Fruit fly (Drosophila melanogaster): ENCODE measurements around the gene Alp12.

The Alp12 gene

dm6 chr2L:19452535-19453317 lies 28.9 kb downstream of the Alp12 start:
- TF ChIP-seq dysf (GFP tag; IDR thresholded peaks at IDR 0.05) (peak; percentile 54; the same call in 2 of the 3 replicates), gem (tag; optimal IDR thresholded peaks at IDR 0.05) (peak; percentile 44), Rfx (GFP tag; IDR thresholded peaks at IDR 0.05) (peak; percentile 49), sisA (GFP tag; IDR thresholded peaks at IDR 0.05) (peak; percentile 56), amos (GFP tag; IDR thresholded peaks at IDR 0.05; ENCODE audit: partially characterized antibody) (peak; percentile 7; the same call in 1 of the 2 replicates), ind (GFP tag; optimal IDR thresholded peaks at IDR 0.05) (peak; percentile 28), Dp (GFP tag; optimal IDR thresholded peaks at IDR 0.05) (peak; percentile 57), Poxn (GFP tag; IDR thresholded peaks at IDR 0.05) (no peak), hb (GFP tag; IDR thresholded peaks at IDR 0.05; ENCODE audit: partially characterized antibody) (0 out of 3 replicates have a peak, but pooled peaks have one; percentile 29), CHES-1-like (GFP tag; optimal IDR thresholded peaks at IDR 0.05) (peak; percentile 16), Drgx (GFP tag; IDR thresholded peaks at IDR 0.05) (peak; percentile 60), mam (GFP tag; optimal IDR thresholded peaks at IDR 0.05) (peak; percentile 36), pnt (GFP tag; optimal IDR thresholded peaks at IDR 0.05) (no peak), Adf1 (GFP tag; IDR thresholded peaks at IDR 0.05) (peak; percentile 66; the same call in 1 of the 2 replicates), ewg (GFP tag; optimal IDR thresholded peaks at IDR 0.05) (peak; percentile 87), CTCF (GFP tag; optimal IDR thresholded peaks at IDR 0.05) (peak; percentile 26), jumu (GFP tag; optimal IDR thresholded peaks at IDR 0.05) (peak; percentile 35), dm (GFP tag; optimal IDR thresholded peaks at IDR 0.05) (peak; percentile 1), bbx (GFP tag; IDR thresholded peaks at IDR 0.05; ENCODE audit: partially characterized antibody) (peak; percentile 45; the same call in 1 of the 2 replicates), Chrac-16 (GFP tag; optimal IDR thresholded peaks at IDR 0.05) (peak; percentile 10), sob (GFP tag; IDR thresholded peaks at IDR 0.05) (0 out of 2 replicates have a peak, but pooled peaks have one; percentile 29), MBD-R2 (GFP tag; IDR thresholded peaks at IDR 0.05) (peak; percentile 63), grau (tag; optimal IDR thresholded peaks at IDR 0.05) (peak; percentile 82), Meics (GFP tag; optimal IDR thresholded peaks at IDR 0.05) (peak; percentile 23), Ada2b (GFP tag; IDR thresholded peaks at IDR 0.05) (0 out of 2 replicates have a peak, but pooled peaks have one; percentile 13), cwo (GFP tag; optimal IDR thresholded peaks at IDR 0.05) (no peak), odd (GFP tag; optimal IDR thresholded peaks at IDR 0.05) (peak; percentile 7), knrl (GFP tag; IDR thresholded peaks at IDR 0.05; ENCODE audit: partially characterized antibody) (peak; percentile 17; the same call in 1 of the 3 replicates), CG18599 (GFP tag; optimal IDR thresholded peaks at IDR 0.05) (peak; percentile 32), Atf6 (GFP tag; IDR thresholded peaks at IDR 0.05) (peak; percentile 49; the same call in 1 of the 2 replicates), CG32772 (GFP tag; IDR thresholded peaks at IDR 0.05) (peak; percentile 36; the same call in 1 of the 2 replicates), slbo (GFP tag; IDR thresholded peaks at IDR 0.05) (peak; percentile 60), row (GFP tag; IDR thresholded peaks at IDR 0.05) (peak; percentile 73), CoRest (tag; optimal IDR thresholded peaks at IDR 0.05) (peak; percentile 1), pan (optimal IDR thresholded peaks at IDR 0.05) (no peak), pan (GFP tag; optimal IDR thresholded peaks at IDR 0.05 in 1 of 2, IDR thresholded peaks at IDR 0.05 in 1 of 2) (peak in 1 of 2 experiments; percentile 26), vvl (GFP tag; IDR thresholded peaks at IDR 0.05) (0 out of 2 replicates have a peak, but pooled peaks have one; percentile 30), her (GFP tag; optimal IDR thresholded peaks at IDR 0.05) (peak; percentile 0), Ssrp (tag; optimal IDR thresholded peaks at IDR 0.05) (peak; percentile 10), ci (GFP tag; IDR thresholded peaks at IDR 0.05) (no peak), Camta (GFP tag; optimal IDR thresholded peaks at IDR 0.05) (no peak), az2 (GFP tag; optimal IDR thresholded peaks at IDR 0.05) (peak; percentile 22), Trl (optimal IDR thresholded peaks at IDR 0.05) (no peak), Trl (GFP tag; optimal IDR thresholded peaks at IDR 0.05) (peak; percentile 23), phol (tag; optimal IDR thresholded peaks at IDR 0.05) (peak; percentile 78), cg (GFP tag; optimal IDR thresholded peaks at IDR 0.05) (peak; percentile 85), Six4 (GFP tag; optimal IDR thresholded peaks at IDR 0.05) (peak; percentile 27), CG10267 (tag; optimal IDR thresholded peaks at IDR 0.05) (no peak), CG31441 (GFP tag; IDR thresholded peaks at IDR 0.05) (0 out of 2 replicates have a peak, but pooled peaks have one; percentile 16)

Data from whole organism, embryonic.